Fruit fly (Drosophila melanogaster): Measurements from ENCODE around the gene CG13310.

Gene CG13310

dm6 chr3L:8813484-8813883, 13.2 kb upstream of the CG13310 start (continued):
- TF ChIP-seq ac (GFP tag; optimal IDR thresholded peaks at IDR 0.05) (no peak), CG11723 (GFP tag; optimal IDR thresholded peaks at IDR 0.05) (no peak), Doc3 (GFP tag; IDR thresholded peaks at IDR 0.05; ENCODE audit: partially characterized antibody) (no peak), CG3407 (GFP tag; optimal IDR thresholded peaks at IDR 0.05) (no peak), Myb (GFP tag; optimal IDR thresholded peaks at IDR 0.05) (no peak), fru (optimal IDR thresholded peaks at IDR 0.05) (no peak), Ets97D (GFP tag; optimal IDR thresholded peaks at IDR 0.05) (no peak), otp (GFP tag; IDR thresholded peaks at IDR 0.05) (peak; percentile 64; the same call in 2 of the 3 replicates), CG8359 (GFP tag; optimal IDR thresholded peaks at IDR 0.05; ENCODE audit: borderline replicate concordance) (no peak), H2.0 (GFP tag; IDR thresholded peaks at IDR 0.05) (peak; percentile 63), CG2116 (GFP tag; optimal IDR thresholded peaks at IDR 0.05) (no peak), CkIIα-i1 (GFP tag; IDR thresholded peaks at IDR 0.05) (no peak), CG16863 (GFP tag; optimal IDR thresholded peaks at IDR 0.05) (peak; percentile 8), Dp (GFP tag; optimal IDR thresholded peaks at IDR 0.05) (no peak), ems (GFP tag; optimal IDR thresholded peaks at IDR 0.05) (no peak), CG3281 (GFP tag; optimal IDR thresholded peaks at IDR 0.05) (no peak), btn (GFP tag; optimal IDR thresholded peaks at IDR 0.05) (no peak), CG2120 (GFP tag; optimal IDR thresholded peaks at IDR 0.05) (peak; percentile 4), CG31365 (tag; optimal IDR thresholded peaks at IDR 0.05) (no peak), Hmx (GFP tag; optimal IDR thresholded peaks at IDR 0.05) (no peak), CG12744 (GFP tag; optimal IDR thresholded peaks at IDR 0.05) (no peak), CG17802 (tag; optimal IDR thresholded peaks at IDR 0.05) (no peak), Bteb2 (GFP tag; optimal IDR thresholded peaks at IDR 0.05) (no peak), disco-r (GFP tag; optimal IDR thresholded peaks at IDR 0.05) (no peak), E2f1 (GFP tag; IDR thresholded peaks at IDR 0.05) (peak; percentile 46; the same call in 1 of the 2 replicates), CG3065 (GFP tag; optimal IDR thresholded peaks at IDR 0.05) (no peak), cato (GFP tag; optimal IDR thresholded peaks at IDR 0.05; ENCODE audit: borderline replicate concordance) (no peak), CG1529 (GFP tag; optimal IDR thresholded peaks at IDR 0.05) (no peak), CG4424 (GFP tag; optimal IDR thresholded peaks at IDR 0.05) (peak; percentile 32), HmgZ (tag; optimal IDR thresholded peaks at IDR 0.05) (no peak), fd64A (GFP tag; optimal IDR thresholded peaks at IDR 0.05) (no peak), sd (tag; optimal IDR thresholded peaks at IDR 0.05) (no peak), CG8765 (GFP tag; IDR thresholded peaks at IDR 0.05) (no peak), stwl (tag; optimal IDR thresholded peaks at IDR 0.05) (no peak), abd-A (tag; optimal IDR thresholded peaks at IDR 0.05) (no peak), CG10321 (GFP tag; IDR thresholded peaks at IDR 0.05) (0 out of 2 replicates have a peak, but pooled peaks have one; percentile 22), maf-S (GFP tag; optimal IDR thresholded peaks at IDR 0.05) (no peak), odd (GFP tag; optimal IDR thresholded peaks at IDR 0.05) (no peak), hbn (GFP tag; IDR thresholded peaks at IDR 0.05; ENCODE audit: partially characterized antibody) (no peak), CG1603 (tag; optimal IDR thresholded peaks at IDR 0.05) (no peak), lov (optimal IDR thresholded peaks at IDR 0.05) (no peak), lov (GFP tag; IDR thresholded peaks at IDR 0.05) (peak; percentile 63; the same call in 2 of the 3 replicates), ara (GFP tag; IDR thresholded peaks at IDR 0.05) (peak; percentile 73), phol (tag; optimal IDR thresholded peaks at IDR 0.05) (peak; percentile 28), CG7928 (GFP tag; optimal IDR thresholded peaks at IDR 0.05) (no peak), chinmo (GFP tag; IDR thresholded peaks at IDR 0.05; ENCODE audit: partially characterized antibody) (no peak), CG1024 (GFP tag; IDR thresholded peaks at IDR 0.05) (no peak), CG6272 (GFP tag; IDR thresholded peaks at IDR 0.05) (peak; percentile 38; the same call in 1 of the 2 replicates), nerfin-2 (GFP tag; IDR thresholded peaks at IDR 0.05; ENCODE audit: partially characterized antibody) (no peak), CG14050 (GFP tag; IDR thresholded peaks at IDR 0.05) (peak; percentile 40; the same call in 1 of the 3 replicates), corto (GFP tag; optimal IDR thresholded peaks at IDR 0.05) (no peak), CG15601 (tag; optimal IDR thresholded peaks at IDR 0.05) (no peak)

Measured in whole organism, embryonic.